Worm (Caenorhabditis elegans) whole organism, L4 larva: ENCODE measurements around the gene srx-74.

Source experiments
- D1046.2 ChIP-seq: fragments of 200-800 bp; sonication (Bioruptor generic); IDR thresholded peaks from 2 replicates; pipeline ENCODE4 v1.3.6; 2022; ENCODE audit warnings: missing genetic modification characterization, missing compliant biosample characterization
- F10B5.3 ChIP-seq: sonication (generic microtip); optimal IDR thresholded peaks from 2 replicates; lab custom pipeline; 2016; ENCODE audit warnings: mild to moderate bottlenecking, missing genetic modification characterization, missing compliant biosample characterization
- F44E2.7 ChIP-seq: fragments of 200-800 bp; sonication (Bioruptor generic); IDR thresholded peaks from 2 replicates; pipeline ENCODE4 v2.1.2; 2022; ENCODE audit warnings: missing genetic modification characterization, missing compliant biosample characterization
- Y48G9A.11 ChIP-seq: fragments of 200-800 bp; sonication (Bioruptor generic); IDR thresholded peaks from 2 replicates; pipeline ENCODE4 v1.3.6; 2022; ENCODE audit warnings: missing genetic modification reagents, missing genetic modification characterization, missing compliant biosample characterization
- aly-2 ChIP-seq: sonication (generic microtip); optimal IDR thresholded peaks from 2 replicates; lab custom pipeline; 2018; ENCODE audit warnings: missing biosample characterization, missing genetic modification characterization
- attf-4 ChIP-seq: sonication (generic microtip); optimal IDR thresholded peaks from 3 replicates; lab custom pipeline; 2017; ENCODE audit warnings: missing biosample characterization, missing genetic modification characterization
- ceh-20 ChIP-seq: fragments of 200-800 bp; sonication (Bioruptor generic); IDR thresholded peaks from 2 replicates; pipeline ENCODE4 v1.3.6; 2022; ENCODE audit warnings: missing genetic modification reagents, missing genetic modification characterization, missing compliant biosample characterization
- ceh-28 ChIP-seq: fragments of 150-350 bp; optimal IDR thresholded peaks from 2 replicates; lab custom pipeline; 2014; ENCODE audit warnings: missing biosample characterization, missing genetic modification reagents, missing genetic modification characterization
- ceh-44 ChIP-seq: fragments of 200-800 bp; sonication (Bioruptor generic); IDR thresholded peaks from 2 replicates; pipeline ENCODE4 v1.3.6; 2022; ENCODE audit warnings: missing genetic modification reagents, missing genetic modification characterization, missing compliant biosample characterization
- ceh-82 ChIP-seq: sonication (generic microtip); optimal IDR thresholded peaks from 2 replicates; lab custom pipeline; 2017; ENCODE audit warnings: missing biosample characterization, missing genetic modification characterization
- ces-1 ChIP-seq: fragments of 150-350 bp; sonication (generic microtip); optimal IDR thresholded peaks from 4 replicates; lab custom pipeline; 2014; ENCODE audit warnings: missing biosample characterization, missing genetic modification reagents, missing genetic modification characterization
- cey-2 ChIP-seq: sonication (generic microtip); optimal IDR thresholded peaks from 3 replicates; lab custom pipeline; 2017; ENCODE audit warnings: missing genetic modification characterization, mild to moderate bottlenecking, missing compliant biosample characterization, antibody characterized with exemption, borderline replicate concordance; ENCODE audit not compliant: insufficient read depth
- daf-12 ChIP-seq: fragments of 150-350 bp; optimal IDR thresholded peaks from 2 replicates; lab custom pipeline; 2014; ENCODE audit warnings: missing biosample characterization, missing genetic modification reagents, missing genetic modification characterization
- dmd-8 ChIP-seq: fragments of 200-800 bp; sonication (Bioruptor generic); IDR thresholded peaks from 2 replicates; pipeline ENCODE4 v1.3.6; 2022; ENCODE audit warnings: missing genetic modification characterization, missing compliant biosample characterization
- dmd-9 ChIP-seq: fragments of 200-800 bp; sonication (Bioruptor generic); IDR thresholded peaks from 2 replicates; pipeline ENCODE4 v1.3.6; 2022; ENCODE audit warnings: missing genetic modification reagents, missing genetic modification characterization, missing compliant biosample characterization
- dpl-1 ChIP-seq: fragments of 150-350 bp; optimal IDR thresholded peaks from 2 replicates; lab custom pipeline; 2014; ENCODE audit warnings: missing biosample characterization, missing genetic modification reagents, missing genetic modification characterization
- duxl-1 ChIP-seq: sonication (generic microtip); optimal IDR thresholded peaks from 2 replicates; lab custom pipeline; 2016; ENCODE audit warnings: mild to moderate bottlenecking, missing genetic modification characterization, moderate library complexity, missing compliant biosample characterization; ENCODE audit not compliant: poor library complexity
- dve-1 ChIP-seq: sonication (generic microtip); optimal IDR thresholded peaks from 2 replicates; lab custom pipeline; 2017; ENCODE audit warnings: antibody characterized with exemption, mild to moderate bottlenecking, missing genetic modification characterization, missing compliant biosample characterization; ENCODE audit not compliant: insufficient read depth
- egl-27 ChIP-seq: sonication (generic microtip); optimal IDR thresholded peaks from 3 replicates; lab custom pipeline; 2017; ENCODE audit warnings: missing biosample characterization, missing genetic modification reagents, missing genetic modification characterization
- fkh-10 ChIP-seq: fragments of 150-350 bp; optimal IDR thresholded peaks from 2 replicates; lab custom pipeline; 2014; ENCODE audit warnings: missing biosample characterization, missing genetic modification reagents, missing genetic modification characterization
- fos-1 ChIP-seq: fragments of 150-350 bp; optimal IDR thresholded peaks from 2 replicates; lab custom pipeline; 2014; ENCODE audit warnings: missing biosample characterization, missing genetic modification characterization
- hif-1 ChIP-seq, 2 experiments: sonication (generic microtip); optimal IDR thresholded peaks; 2 replicates each; lab custom pipeline; 2016 to 2017; ENCODE audit warnings: missing compliant biosample characterization in 2 of 2, missing genetic modification characterization in 2 of 2, missing genetic modification reagents in 2 of 2, missing genotype in 2 of 2, mild to moderate bottlenecking in 1 of 2
- hlh-30 ChIP-seq: sonication (generic microtip); optimal IDR thresholded peaks from 2 replicates; lab custom pipeline; 2017; ENCODE audit warnings: antibody characterized with exemption, mild to moderate bottlenecking, missing genetic modification characterization, missing compliant biosample characterization; ENCODE audit not compliant: insufficient read depth
- lin-15B ChIP-seq: fragments of 150-350 bp; sonication (generic microtip); optimal IDR thresholded peaks from 3 replicates; lab custom pipeline; 2014; ENCODE audit warnings: missing biosample characterization, missing genetic modification characterization
- lin-29 ChIP-seq: fragments of 200-800 bp; sonication (Bioruptor generic); IDR thresholded peaks from 2 replicates; pipeline ENCODE4 v1.3.6; 2022; ENCODE audit warnings: missing genetic modification reagents, missing genetic modification characterization, missing compliant biosample characterization
- lin-38 ChIP-seq: fragments of 200-800 bp; sonication (Bioruptor generic); IDR thresholded peaks from 2 replicates; pipeline ENCODE4 v1.3.6; 2022; ENCODE audit warnings: missing genetic modification reagents, missing genetic modification characterization, missing compliant biosample characterization
- lsy-2 ChIP-seq, 2 experiments: fragments of 150-350 bp in 1 of 2; sonication (generic microtip) in 1 of 2; optimal IDR thresholded peaks; 2 replicates each; lab custom pipeline; 2014 to 2017; ENCODE audit warnings: missing biosample characterization in 2 of 2, missing genetic modification characterization in 2 of 2
- madf-5 ChIP-seq, 2 experiments: fragments of 200-800 bp; sonication (Bioruptor generic); IDR thresholded peaks; 2 replicates each; pipeline ENCODE4 v1.3.6; 2022; ENCODE audit warnings: missing compliant biosample characterization in 2 of 2, missing genetic modification characterization in 2 of 2
- mdl-1 ChIP-seq, 2 experiments: fragments of 150-350 bp in 1 of 2; sonication (generic microtip) in 1 of 2; optimal IDR thresholded peaks; 2 replicates each; lab custom pipeline; 2014 to 2017; ENCODE audit warnings: missing biosample characterization in 2 of 2, missing genetic modification characterization in 2 of 2
- mdt-29 ChIP-seq: fragments of 200-800 bp; sonication (Bioruptor generic); IDR thresholded peaks from 2 replicates; pipeline ENCODE4 v1.3.6; 2022; ENCODE audit warnings: missing genetic modification reagents, missing genetic modification characterization, missing compliant biosample characterization
- mep-1 ChIP-seq: fragments of 150-350 bp; sonication (generic microtip); optimal IDR thresholded peaks from 3 replicates; lab custom pipeline; 2014; ENCODE audit warnings: missing biosample characterization, missing genetic modification characterization
- mes-2 ChIP-seq: sonication (generic microtip); optimal IDR thresholded peaks from 2 replicates; lab custom pipeline; 2016; ENCODE audit warnings: missing genotype, mild to moderate bottlenecking, missing genetic modification characterization, missing compliant biosample characterization; ENCODE audit not compliant: poor library complexity, severe bottlenecking
- mxl-3 ChIP-seq: fragments of 200-800 bp; sonication (Bioruptor generic); optimal IDR thresholded peaks from 2 replicates; lab custom pipeline; 2018; ENCODE audit warnings: mild to moderate bottlenecking, missing genetic modification characterization, missing compliant biosample characterization
- nhr-111 ChIP-seq: fragments of 200-800 bp; sonication (Bioruptor generic); optimal IDR thresholded peaks from 2 replicates; lab custom pipeline; 2018; ENCODE audit warnings: mild to moderate bottlenecking, missing genetic modification characterization, missing compliant biosample characterization
- nhr-28 ChIP-seq: fragments of 150-350 bp; optimal IDR thresholded peaks from 2 replicates; lab custom pipeline; 2014; ENCODE audit warnings: missing biosample characterization, missing genetic modification characterization
- nhr-42 ChIP-seq: fragments of 200-800 bp; sonication (Bioruptor generic); IDR thresholded peaks from 2 replicates; pipeline ENCODE4 v1.3.6; 2022; ENCODE audit warnings: missing genetic modification characterization, missing compliant biosample characterization
- nhr-77 ChIP-seq: fragments of 150-350 bp; optimal IDR thresholded peaks from 2 replicates; lab custom pipeline; 2014; ENCODE audit warnings: missing biosample characterization, missing genetic modification characterization
- pha-4 ChIP-seq, 2 experiments: fragments of 150-350 bp in 1 of 2; fragments of 200-800 bp in 1 of 2; sonication (Bioruptor generic) in 1 of 2; IDR thresholded peaks in 1 of 2; optimal IDR thresholded peaks in 1 of 2; 2 replicates each; pipeline versions ENCODE4 v1.3.6 to Lab custom; 2014 to 2022; ENCODE audit warnings: missing genetic modification characterization in 2 of 2, missing genetic modification reagents in 2 of 2, missing biosample characterization in 1 of 2, missing compliant biosample characterization in 1 of 2
- pqm-1 ChIP-seq: sonication (generic microtip); optimal IDR thresholded peaks from 2 replicates; lab custom pipeline; 2017; ENCODE audit warnings: missing biosample characterization, missing genetic modification characterization
- rbr-2 ChIP-seq: sonication (generic microtip); optimal IDR thresholded peaks from 2 replicates; lab custom pipeline; 2016; ENCODE audit warnings: missing genotype, missing genetic modification characterization, missing compliant biosample characterization
- sdz-12 ChIP-seq: fragments of 200-800 bp; sonication (Bioruptor generic); optimal IDR thresholded peaks from 2 replicates; lab custom pipeline; 2018; ENCODE audit warnings: mild to moderate bottlenecking, missing genetic modification characterization, missing compliant biosample characterization
- set-16 ChIP-seq: fragments of 200-800 bp; sonication (Bioruptor generic); IDR thresholded peaks from 2 replicates; pipeline ENCODE4 v1.3.6; 2022; ENCODE audit warnings: missing genetic modification reagents, missing genetic modification characterization, missing compliant biosample characterization
- snpc-4 ChIP-seq: fragments of 150-350 bp; optimal IDR thresholded peaks from 2 replicates; lab custom pipeline; 2014; ENCODE audit warnings: missing biosample characterization, missing genetic modification characterization
- spr-3 ChIP-seq: fragments of 200-800 bp; sonication (Bioruptor generic); optimal IDR thresholded peaks from 2 replicates; lab custom pipeline; 2018; ENCODE audit warnings: mild to moderate bottlenecking, missing genetic modification characterization, missing compliant biosample characterization
- tag-97 ChIP-seq: fragments of 200-800 bp; sonication (Bioruptor generic); IDR thresholded peaks from 2 replicates; pipeline ENCODE4 v1.3.6; 2022; ENCODE audit warnings: missing genetic modification characterization, missing compliant biosample characterization
- vab-7 ChIP-seq: fragments of 200-800 bp; sonication (Bioruptor generic); IDR thresholded peaks from 2 replicates; pipeline ENCODE4 v1.3.6; 2022; ENCODE audit warnings: missing genetic modification reagents, missing genetic modification characterization, missing compliant biosample characterization
- zfp-2 ChIP-seq: sonication (generic microtip); optimal IDR thresholded peaks from 2 replicates; lab custom pipeline; 2016; ENCODE audit warnings: mild to moderate bottlenecking, missing genetic modification characterization, missing compliant biosample characterization
- ztf-11 ChIP-seq: fragments of 150-350 bp; optimal IDR thresholded peaks from 2 replicates; lab custom pipeline; 2014; ENCODE audit warnings: missing biosample characterization, missing genetic modification characterization
- ztf-7 ChIP-seq: fragments of 150-350 bp; optimal IDR thresholded peaks from 2 replicates; lab custom pipeline; 2014; ENCODE audit warnings: missing biosample characterization, missing genetic modification characterization

srx-74 gene

DNA sequence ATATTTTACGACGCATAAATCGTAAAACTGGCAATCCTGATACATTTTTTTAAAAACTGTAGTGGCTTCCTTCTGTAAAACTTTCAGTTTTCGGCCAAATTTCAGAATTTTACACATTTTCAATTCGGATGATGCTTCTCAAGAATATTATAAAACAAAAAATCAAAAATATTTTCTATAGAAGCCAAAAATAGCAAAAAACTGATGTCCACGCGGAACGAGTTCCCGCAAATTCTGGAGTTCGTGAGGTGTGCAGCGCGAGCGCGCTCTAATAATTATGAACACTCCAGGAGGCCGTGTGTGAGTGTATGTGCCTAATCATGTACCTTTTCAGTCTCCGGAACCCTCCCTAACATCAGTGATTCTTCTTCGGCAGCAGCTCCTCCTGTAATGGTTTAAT lies 45.0 kb downstream of the srx-74 start, which contains the start of gene sumv-2:
Gene sumv-2, plus strand, starts transcription at position 301 of the 400 bp plus-strand sequence.
- no peak for TF ChIP-seq mdl-1 (tag; optimal IDR thresholded peaks at IDR 0.05; lab: Kevin White, UChicago)
- no peak for TF ChIP-seq Y48G9A.11 (GFP tag; lab: Robert Waterston, UW)
- TF ChIP-seq ceh-44 (GFP tag; lab: Robert Waterston, UW) = no peak

DNA sequence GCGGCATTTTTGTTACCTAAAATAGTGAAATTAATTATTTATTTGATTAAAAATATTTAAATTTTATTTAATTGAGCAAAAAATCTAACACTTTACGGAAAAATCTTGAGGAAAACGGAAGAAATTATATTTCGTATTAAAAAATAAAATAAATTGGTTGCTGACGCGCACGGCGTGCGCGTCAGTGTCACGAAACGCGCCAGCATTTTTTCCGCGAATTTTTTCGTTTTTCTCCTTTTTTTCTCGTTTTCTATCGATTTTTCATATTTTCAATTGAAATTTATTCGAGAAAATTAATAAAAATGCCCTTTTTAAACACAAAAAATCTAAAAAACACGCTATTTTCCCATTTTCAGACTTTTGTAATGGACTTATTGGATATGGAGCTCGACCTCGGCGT lies 46.5 kb downstream of the srx-74 start, which contains the start of the genes Y61A9LA.10 and F54D11.4:
Gene Y61A9LA.10, minus strand, starts transcription at position 16 of the 400 bp plus-strand sequence.
Gene F54D11.4, plus strand, starts transcription at position 350 of the 400 bp plus-strand sequence.
- TF ChIP-seq ceh-82 (tag; lab: Kevin White, UChicago) (no peak), mdt-29 (GFP tag; lab: Robert Waterston, UW) (no peak), lin-29 (no peak), lsy-2 (tag; optimal IDR thresholded peaks at IDR 0.05; lab: Kevin White, UChicago) (peak in 1 of 2 experiments; percentile 83), F44E2.7 (no peak), dve-1 (peak; percentile 52), attf-4 (tag; lab: Kevin White, UChicago) (no peak), cey-2 (tag; lab: Kevin White, UChicago) (no peak), ces-1 (GFP tag; lab: Kevin White, UChicago) (no peak), F10B5.3 (tag; lab: Kevin White, UChicago) (peak; percentile 9), vab-7 (GFP tag; lab: Robert Waterston, UW) (no peak), D1046.2 (GFP tag; lab: Robert Waterston, UW) (no peak), hlh-30 (tag; lab: Kevin White, UChicago) (peak; percentile 27), fkh-10 (GFP tag; lab: Kevin White, UChicago) (no peak), dmd-8 (GFP tag; lab: Robert Waterston, UW) (no peak), dmd-9 (GFP tag; lab: Robert Waterston, UW) (no peak), madf-5 (GFP tag; IDR thresholded peaks at IDR 0.05; lab: Robert Waterston, UW) (no peak), egl-27 (no peak), ztf-11 (tag; lab: Kevin White, UChicago) (no peak), nhr-28 (no peak), set-16 (GFP tag; lab: Robert Waterston, UW) (no peak), nhr-111 (GFP tag; lab: Kevin White, UChicago) (no peak), ztf-7 (tag; lab: Kevin White, UChicago) (peak; percentile 54), duxl-1 (tag; lab: Kevin White, UChicago) (no peak), snpc-4 (tag; lab: Kevin White, UChicago) (no peak), sdz-12 (GFP tag; lab: Kevin White, UChicago) (no peak), fos-1 (tag; lab: Kevin White, UChicago) (no peak), zfp-2 (tag; lab: Kevin White, UChicago) (no peak), mxl-3 (GFP tag; lab: Kevin White, UChicago) (no peak), pqm-1 (tag; lab: Kevin White, UChicago) (no peak), spr-3 (GFP tag; lab: Kevin White, UChicago) (no peak), hif-1 (tag; optimal IDR thresholded peaks at IDR 0.05; lab: Kevin White, UChicago) (no peak), ceh-20 (GFP tag; lab: Robert Waterston, UW) (no peak), lin-38 (peak; percentile 69), mes-2 (no peak), ceh-28 (tag; lab: Kevin White, UChicago) (no peak), tag-97 (GFP tag; lab: Robert Waterston, UW) (no peak), lin-15B (tag; lab: Kevin White, UChicago) (no peak), rbr-2 (tag; lab: Kevin White, UChicago) (peak; percentile 50), aly-2 (tag; lab: Kevin White, UChicago) (no peak), pha-4 (GFP tag; IDR thresholded peaks at IDR 0.05; lab: Robert Waterston, UW) (no peak), pha-4 (tag; optimal IDR thresholded peaks at IDR 0.05; lab: Kevin White, UChicago) (no peak), nhr-77 (tag; lab: Kevin White, UChicago) (peak; percentile 52), dpl-1 (GFP tag; lab: Kevin White, UChicago) (peak; percentile 72), daf-12 (tag; lab: Kevin White, UChicago) (no peak), mep-1 (tag; lab: Kevin White, UChicago) (peak; percentile 66), nhr-42 (GFP tag; lab: Robert Waterston, UW) (no peak)
